Fruit fly (Drosophila melanogaster): ENCODE results near the gene CG44227.

Gene CG44227

DNA sequence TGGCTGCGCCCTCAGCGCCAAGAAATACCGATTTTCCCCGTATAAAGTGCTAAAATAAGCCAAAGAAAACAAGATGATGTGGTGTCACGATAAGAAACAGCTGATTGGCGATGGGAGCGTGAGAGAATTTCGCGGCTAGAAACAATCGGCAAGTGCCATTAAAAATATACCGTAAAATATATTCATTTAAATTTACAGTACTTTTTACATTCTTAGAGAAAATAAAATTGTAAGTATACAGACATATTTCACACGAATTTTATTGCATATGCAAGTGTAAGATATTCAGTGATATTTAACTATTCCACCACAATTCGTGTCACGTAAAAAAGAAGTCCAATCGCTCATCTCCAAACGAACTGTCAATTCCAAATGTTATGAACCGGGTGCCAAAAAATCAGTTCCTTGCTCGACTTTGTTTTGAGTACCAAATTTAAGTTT, 8.4 kb downstream of the CG44227 start, which contains the start of the genes Unc50, CG11755 and CG8043 (continued):
- TF ChIP-seq Blimp-1 (GFP tag; optimal IDR thresholded peaks at IDR 0.05) (no peak), al (GFP tag; IDR thresholded peaks at IDR 0.05) (peak; percentile 81), CG11398 (GFP tag; optimal IDR thresholded peaks at IDR 0.05) (no peak), CG6689 (GFP tag; IDR thresholded peaks at IDR 0.05) (peak; percentile 74), CG10543 (GFP tag; optimal IDR thresholded peaks at IDR 0.05) (peak; percentile 78), CG5245 (GFP tag; optimal IDR thresholded peaks at IDR 0.05) (peak; percentile 45), ara (GFP tag; IDR thresholded peaks at IDR 0.05) (0 out of 2 replicates have a peak, but pooled peaks have one; percentile 33), sens (GFP tag) (peak; percentile 96), CG12769 (tag; optimal IDR thresholded peaks at IDR 0.05) (no peak), NK7.1 (GFP tag; optimal IDR thresholded peaks at IDR 0.05) (peak; percentile 25), CG1024 (GFP tag; IDR thresholded peaks at IDR 0.05) (peak; percentile 34; the same call in 1 of the 2 replicates), vfl (GFP tag; optimal IDR thresholded peaks at IDR 0.05) (peak; percentile 78), C15 (GFP tag; IDR thresholded peaks at IDR 0.05) (peak; percentile 16; the same call in 1 of the 3 replicates), Tbp (GFP tag; optimal IDR thresholded peaks at IDR 0.05) (no peak), Stat92E (GFP tag; optimal IDR thresholded peaks at IDR 0.05) (peak in 1 of 3 experiments; percentile 75), vvl (GFP tag; IDR thresholded peaks at IDR 0.05) (peak; percentile 81), CG3838 (GFP tag; optimal IDR thresholded peaks at IDR 0.05) (peak; percentile 44), Gsc (GFP tag; IDR thresholded peaks at IDR 0.05) (no peak), Oaz (GFP tag; IDR thresholded peaks at IDR 0.05) (peak; percentile 67; the same call in 1 of the 2 replicates), ranshi (GFP tag; IDR thresholded peaks at IDR 0.05) (peak; percentile 62; the same call in 1 of the 2 replicates), bigmax (GFP tag; optimal IDR thresholded peaks at IDR 0.05) (no peak), CG6683 (GFP tag; optimal IDR thresholded peaks at IDR 0.05) (no peak), unpg (GFP tag; optimal IDR thresholded peaks at IDR 0.05) (peak; percentile 74), BtbVII (GFP tag; optimal IDR thresholded peaks at IDR 0.05) (no peak), CG18011 (GFP tag; optimal IDR thresholded peaks at IDR 0.05) (peak; percentile 70), HLH54F (GFP tag; optimal IDR thresholded peaks at IDR 0.05) (peak; percentile 69), sd (tag; optimal IDR thresholded peaks at IDR 0.05) (no peak), CG8281 (tag; optimal IDR thresholded peaks at IDR 0.05) (peak; percentile 41), tup (GFP tag; optimal IDR thresholded peaks at IDR 0.05) (peak; percentile 7), ssp (GFP tag; IDR thresholded peaks at IDR 0.05) (peak; percentile 70), CG7928 (GFP tag; optimal IDR thresholded peaks at IDR 0.05) (peak; percentile 20), CG18262 (tag; optimal IDR thresholded peaks at IDR 0.05) (peak; percentile 80), crc (GFP tag; optimal IDR thresholded peaks at IDR 0.05) (peak; percentile 19), Dbx (GFP tag; IDR thresholded peaks at IDR 0.05) (peak; percentile 90), CG33557 (GFP tag; optimal IDR thresholded peaks at IDR 0.05) (peak; percentile 79), TFAM (GFP tag; optimal IDR thresholded peaks at IDR 0.05) (no peak), row (GFP tag; IDR thresholded peaks at IDR 0.05) (peak; percentile 99), Dfd (GFP tag; optimal IDR thresholded peaks at IDR 0.05) (no peak), Ets65A (GFP tag) (peak; percentile 93), Atf6 (GFP tag; IDR thresholded peaks at IDR 0.05) (peak; percentile 63; the same call in 1 of the 2 replicates), bcd (GFP tag; optimal IDR thresholded peaks at IDR 0.05) (peak; percentile 79), fd96Cb (tag; optimal IDR thresholded peaks at IDR 0.05) (peak; percentile 66), Antp (GFP tag; optimal IDR thresholded peaks at IDR 0.05) (peak; percentile 53), Ravus (GFP tag; IDR thresholded peaks at IDR 0.05) (peak; percentile 10; the same call in 1 of the 2 replicates), CG43689 (GFP tag; IDR thresholded peaks at IDR 0.05) (no peak), vnd (GFP tag; IDR thresholded peaks at IDR 0.05; ENCODE audit: partially characterized antibody) (peak; percentile 98), CG8388 (GFP tag; optimal IDR thresholded peaks at IDR 0.05) (peak; percentile 86), CG7745 (tag; optimal IDR thresholded peaks at IDR 0.05) (no peak), CG2202 (tag; optimal IDR thresholded peaks at IDR 0.05) (peak; percentile 32), pzg (GFP tag; optimal IDR thresholded peaks at IDR 0.05) (peak; percentile 78), mam (GFP tag; optimal IDR thresholded peaks at IDR 0.05) (peak; percentile 73)
